Worm (Caenorhabditis elegans): ENCODE results near the gene srh-200.

- no peak for TF ChIP-seq F10E7.11 (tag; optimal IDR thresholded peaks at IDR 0.05)
- no peak for TF ChIP-seq bed-1 (GFP tag; IDR thresholded peaks at IDR 0.05)
- TF ChIP-seq dpl-1 (GFP tag; optimal IDR thresholded peaks at IDR 0.05): no peak
- no peak for TF ChIP-seq ceh-79 (tag; optimal IDR thresholded peaks at IDR 0.05)
- TF ChIP-seq repo-1 (tag; optimal IDR thresholded peaks at IDR 0.05): no peak
- TF ChIP-seq unc-62 (GFP tag; optimal IDR thresholded peaks at IDR 0.05): no peak
- no peak for TF ChIP-seq F39B2.1 (GFP tag; IDR thresholded peaks at IDR 0.05)
- no peak for TF ChIP-seq tlf-1 (GFP tag; optimal IDR thresholded peaks at IDR 0.05)
- no peak for TF ChIP-seq T07F8.4 (tag; optimal IDR thresholded peaks at IDR 0.05)
- no peak for TF ChIP-seq K11D2.4 (GFP tag; IDR thresholded peaks at IDR 0.05)
Measured at ce11 chrV:7645454-7645853, 8.0 kb downstream of the srh-200 start, which contains the start of gene str-47.
